Worm (Caenorhabditis elegans) whole organism, L1 larva: ENCODE data around the gene nhr-117.

ENCODE experiments used
- C16A3.4 ChIP-seq: fragments of 150-350 bp; optimal IDR thresholded peaks from 2 replicates; lab custom pipeline; 2014; ENCODE audit warnings: missing biosample characterization, missing genetic modification characterization
- aly-2 ChIP-seq: fragments of 150-350 bp; optimal IDR thresholded peaks from 2 replicates; lab custom pipeline; 2014; ENCODE audit warnings: missing biosample characterization, missing genetic modification characterization
- ama-1 ChIP-seq: fragments of 150-350 bp; optimal IDR thresholded peaks from 2 replicates; lab custom pipeline; 2014
- blmp-1 ChIP-seq: fragments of 150-350 bp; optimal IDR thresholded peaks from 2 replicates; lab custom pipeline; 2014; ENCODE audit warnings: missing biosample characterization, missing genetic modification characterization
- ceh-63 ChIP-seq: fragments of 200-800 bp; sonication (Bioruptor generic); optimal IDR thresholded peaks from 2 replicates; lab custom pipeline; 2018; ENCODE audit warnings: mild to moderate bottlenecking, missing genetic modification characterization, missing compliant biosample characterization
- ceh-8 ChIP-seq: fragments of 200-800 bp; sonication (Bioruptor generic); optimal IDR thresholded peaks from 2 replicates; lab custom pipeline; 2018; ENCODE audit warnings: mild to moderate bottlenecking, missing genetic modification characterization, moderate library complexity, missing compliant biosample characterization
- ceh-82 ChIP-seq, 3 experiments: fragments of 150-350 bp in 1 of 3; sonication (generic microtip) in 2 of 3; optimal IDR thresholded peaks; 2 replicates each; lab custom pipeline; 2014 to 2017; ENCODE audit warnings: missing biosample characterization in 3 of 3, missing genetic modification characterization in 3 of 3
- ceh-90 ChIP-seq: sonication (generic microtip); optimal IDR thresholded peaks from 2 replicates; lab custom pipeline; 2016; ENCODE audit warnings: missing genetic modification characterization, missing compliant biosample characterization
- dpl-1 ChIP-seq, 3 experiments: fragments of 150-350 bp in 2 of 3; sonication (generic microtip) in 1 of 3; optimal IDR thresholded peaks; 2 replicates each; lab custom pipeline; 2014 to 2017; ENCODE audit warnings: missing biosample characterization in 3 of 3, missing genetic modification characterization in 3 of 3, missing genetic modification reagents in 3 of 3
- efl-3 ChIP-seq: fragments of 200-800 bp; sonication (Bioruptor generic); optimal IDR thresholded peaks from 2 replicates; lab custom pipeline; 2018; ENCODE audit warnings: mild to moderate bottlenecking, missing genetic modification characterization, missing compliant biosample characterization
- egl-13 ChIP-seq: sonication (generic microtip); optimal IDR thresholded peaks from 2 replicates; lab custom pipeline; 2016; ENCODE audit warnings: missing genotype, missing genetic modification reagents, missing genetic modification characterization, missing compliant biosample characterization
- fkh-10 ChIP-seq: sonication (generic microtip); optimal IDR thresholded peaks from 2 replicates; lab custom pipeline; 2017; ENCODE audit warnings: missing biosample characterization, missing genetic modification reagents, missing genetic modification characterization
- fkh-8 ChIP-seq: sonication (generic microtip); optimal IDR thresholded peaks from 2 replicates; lab custom pipeline; 2016; ENCODE audit warnings: mild to moderate bottlenecking, missing genetic modification characterization, missing compliant biosample characterization
- fos-1 ChIP-seq: fragments of 150-350 bp; optimal IDR thresholded peaks from 2 replicates; lab custom pipeline; 2014; ENCODE audit warnings: missing biosample characterization, missing genetic modification characterization
- hlh-17 ChIP-seq: fragments of 200-800 bp; sonication (Bioruptor generic); optimal IDR thresholded peaks from 2 replicates; lab custom pipeline; 2018; ENCODE audit warnings: missing genetic modification characterization, mild to moderate bottlenecking, missing compliant biosample characterization, moderate library complexity, borderline replicate concordance
- hlh-4 ChIP-seq: sonication (generic microtip); optimal IDR thresholded peaks from 2 replicates; lab custom pipeline; 2016; ENCODE audit warnings: mild to moderate bottlenecking, missing genetic modification characterization, missing compliant biosample characterization
- irx-1 ChIP-seq: sonication (generic microtip); optimal IDR thresholded peaks from 2 replicates; lab custom pipeline; 2016; ENCODE audit warnings: missing genetic modification characterization, missing compliant biosample characterization
- lin-14 ChIP-seq: fragments of 200-800 bp; sonication (Bioruptor generic); optimal IDR thresholded peaks from 2 replicates; lab custom pipeline; 2018; ENCODE audit warnings: mild to moderate bottlenecking, missing genetic modification characterization, moderate library complexity, missing compliant biosample characterization
- lin-39 ChIP-seq: fragments of 150-350 bp; optimal IDR thresholded peaks from 2 replicates; lab custom pipeline; 2014; ENCODE audit warnings: missing biosample characterization, missing genetic modification reagents, missing genetic modification characterization
- lir-3 ChIP-seq: sonication (generic microtip); optimal IDR thresholded peaks from 2 replicates; lab custom pipeline; 2016; ENCODE audit warnings: mild to moderate bottlenecking, missing genetic modification characterization, moderate library complexity, missing compliant biosample characterization; ENCODE audit not compliant: poor library complexity
- mab-9 ChIP-seq: fragments of 200-800 bp; sonication (Bioruptor generic); IDR thresholded peaks from 2 replicates; pipeline ENCODE4 v1.3.6; 2022; ENCODE audit warnings: missing genetic modification reagents, missing genetic modification characterization, missing compliant biosample characterization
- mep-1 ChIP-seq: fragments of 150-350 bp; optimal IDR thresholded peaks from 2 replicates; lab custom pipeline; 2014; ENCODE audit warnings: missing biosample characterization, missing genetic modification characterization
- nhr-12 ChIP-seq: sonication (generic microtip); optimal IDR thresholded peaks from 2 replicates; lab custom pipeline; 2017; ENCODE audit warnings: missing biosample characterization, missing genetic modification characterization
- nhr-19 ChIP-seq: fragments of 200-800 bp; sonication (Bioruptor generic); conservative IDR thresholded peaks from 2 replicates; pipeline ENCODE4 v1.3.6; 2022; ENCODE audit warnings: missing genetic modification characterization, missing compliant biosample characterization
- nhr-28 ChIP-seq: fragments of 150-350 bp; optimal IDR thresholded peaks from 2 replicates; lab custom pipeline; 2014; ENCODE audit warnings: missing biosample characterization, missing genetic modification characterization
- nhr-71 ChIP-seq: sonication (generic microtip); optimal IDR thresholded peaks from 2 replicates; lab custom pipeline; 2016; ENCODE audit warnings: mild to moderate bottlenecking, missing genetic modification characterization, moderate library complexity, missing compliant biosample characterization
- pag-3 ChIP-seq: sonication (generic microtip); optimal IDR thresholded peaks from 2 replicates; lab custom pipeline; 2017; ENCODE audit warnings: missing genetic modification characterization, mild to moderate bottlenecking, missing compliant biosample characterization, antibody characterized with exemption, borderline replicate concordance; ENCODE audit not compliant: insufficient read depth
- skn-1 ChIP-seq: fragments of 150-350 bp; optimal IDR thresholded peaks from 2 replicates; lab custom pipeline; 2014; ENCODE audit warnings: missing biosample characterization, missing genetic modification characterization
- sox-4 ChIP-seq: sonication (generic microtip); optimal IDR thresholded peaks from 2 replicates; lab custom pipeline; 2016; ENCODE audit warnings: missing genetic modification characterization, missing compliant biosample characterization
- sup-37 ChIP-seq: fragments of 200-800 bp; sonication (Bioruptor generic); optimal IDR thresholded peaks from 2 replicates; lab custom pipeline; 2018; ENCODE audit warnings: mild to moderate bottlenecking, missing genetic modification characterization, missing compliant biosample characterization
- tbx-2 ChIP-seq: sonication (generic microtip); optimal IDR thresholded peaks from 2 replicates; lab custom pipeline; 2016; ENCODE audit warnings: missing genetic modification characterization, missing compliant biosample characterization
- tlp-1 ChIP-seq: fragments of 150-350 bp; optimal IDR thresholded peaks from 2 replicates; lab custom pipeline; 2014; ENCODE audit warnings: missing biosample characterization, missing genetic modification characterization
- unc-30 ChIP-seq: sonication (generic microtip); optimal IDR thresholded peaks from 2 replicates; lab custom pipeline; 2017; ENCODE audit warnings: missing biosample characterization, missing genetic modification characterization
- unc-86 ChIP-seq: sonication (generic microtip); optimal IDR thresholded peaks from 2 replicates; lab custom pipeline; 2016; ENCODE audit warnings: missing genetic modification characterization, missing compliant biosample characterization
- unc-98 ChIP-seq: fragments of 200-800 bp; sonication (Bioruptor generic); IDR thresholded peaks from 2 replicates; pipeline ENCODE4 v1.3.6; 2022; ENCODE audit warnings: missing genetic modification characterization, missing compliant biosample characterization
- xbp-1 ChIP-seq: sonication (generic microtip); optimal IDR thresholded peaks from 2 replicates; lab custom pipeline; 2016; ENCODE audit warnings: missing genetic modification characterization, missing compliant biosample characterization
- zag-1 ChIP-seq: fragments of 150-350 bp; optimal IDR thresholded peaks from 2 replicates; lab custom pipeline; 2014; ENCODE audit warnings: missing biosample characterization, missing genetic modification characterization
- ztf-11 ChIP-seq, 2 experiments: sonication (generic microtip); optimal IDR thresholded peaks; 2 replicates each; lab custom pipeline; 2016 to 2017; ENCODE audit warnings: missing genetic modification characterization in 2 of 2, missing biosample characterization in 1 of 2, missing compliant biosample characterization in 1 of 2
- ztf-4 ChIP-seq: fragments of 150-350 bp; optimal IDR thresholded peaks from 2 replicates; lab custom pipeline; 2014; ENCODE audit warnings: missing biosample characterization, missing genetic modification characterization

nhr-117 gene

ce11 chrV:1588128-1588527 lies 33.2 kb downstream of the nhr-117 start, which contains the start of gene F16B4.5:
Gene F16B4.5, plus strand, starts transcription at chrV:1588428.
- TF ChIP-seq nhr-28 (tag; lab: Kevin White, UChicago): no peak
- TF ChIP-seq skn-1 (tag; lab: Kevin White, UChicago): no peak
- TF ChIP-seq efl-3: no peak
- no peak for TF ChIP-seq nhr-71 (tag; lab: Kevin White, UChicago)
- TF ChIP-seq zag-1 (tag; lab: Kevin White, UChicago): no peak
- TF ChIP-seq dpl-1 (GFP tag; optimal IDR thresholded peaks at IDR 0.05; lab: Kevin White, UChicago): no peak
- no peak for TF ChIP-seq fos-1 (tag; lab: Kevin White, UChicago)
- no peak for TF ChIP-seq sup-37 (GFP tag; lab: Kevin White, UChicago)
- TF ChIP-seq unc-30 (tag; lab: Kevin White, UChicago): no peak
- no peak for TF ChIP-seq ceh-82 (tag; optimal IDR thresholded peaks at IDR 0.05; lab: Kevin White, UChicago)
- TF ChIP-seq ztf-11 (tag; optimal IDR thresholded peaks at IDR 0.05; lab: Kevin White, UChicago): no peak
- no peak for TF ChIP-seq xbp-1 (tag; lab: Kevin White, UChicago)

ce11 chrV:1586906-1587305 lies 34.4 kb downstream of the nhr-117 start, which contains the start of gene F16B4.6:
Gene F16B4.6, plus strand, starts transcription at chrV:1587206.
- TF ChIP-seq irx-1 (tag; lab: Kevin White, UChicago) (no peak), ceh-90 (tag; lab: Kevin White, UChicago) (no peak), lin-39 (no peak), tbx-2 (tag; lab: Kevin White, UChicago) (no peak), tlp-1 (tag; lab: Kevin White, UChicago) (no peak), nhr-19 (no peak), fkh-8 (tag; lab: Kevin White, UChicago) (no peak), lin-14 (GFP tag; lab: Kevin White, UChicago) (no peak), fkh-10 (GFP tag; lab: Kevin White, UChicago) (no peak), C16A3.4 (tag; lab: Kevin White, UChicago) (no peak), hlh-4 (tag; lab: Kevin White, UChicago) (no peak), nhr-12 (no peak), pag-3 (tag; lab: Kevin White, UChicago) (no peak)
- TF ChIP-seq, all 84 proteins: peak for 0

- TF ChIP-seq aly-2 (no peak), ceh-8 (no peak), unc-30 (tag; lab: Kevin White, UChicago) (no peak), ztf-4 (tag; lab: Kevin White, UChicago) (no peak), ceh-63 (no peak), unc-98 (GFP tag; lab: Robert Waterston, UW) (no peak), unc-86 (tag; lab: Kevin White, UChicago) (no peak), hlh-17 (GFP tag; lab: Kevin White, UChicago) (no peak), lir-3 (tag; lab: Kevin White, UChicago) (no peak), fkh-10 (GFP tag; lab: Kevin White, UChicago) (no peak), egl-13 (tag; lab: Kevin White, UChicago) (no peak), blmp-1 (tag; lab: Kevin White, UChicago) (no peak), ama-1 (lab: Kevin White, UChicago) (no peak), tlp-1 (tag; lab: Kevin White, UChicago) (no peak), mep-1 (tag; lab: Kevin White, UChicago) (no peak), mab-9 (GFP tag; lab: Robert Waterston, UW) (no peak), sox-4 (tag; lab: Kevin White, UChicago) (no peak), sup-37 (GFP tag; lab: Kevin White, UChicago) (no peak)
Measured at ce11 chrV:1585411-1585810, 35.9 kb downstream of the nhr-117 start, which contains the start of gene F16B4.7. Gene F16B4.7, plus strand, starts transcription at chrV:1585711.
